Fruit fly (Drosophila melanogaster) whole organism, embryonic: ENCODE results near the gene r2d2.
A peak's percentile ranks its signal among the peaks of the same experiment; 100 is the strongest.

Source experiments
- Atf-2 ChIP-seq: fragments of 200-800 bp; sonication (Bioruptor generic); optimal IDR thresholded peaks from 2 replicates; lab custom pipeline; 2016; ENCODE audit warnings: missing biosample characterization, missing genetic modification characterization
- Atf6 ChIP-seq: fragments of 200-800 bp; sonication (Bioruptor generic); IDR thresholded peaks from 2 replicates; pipeline ENCODE4 v1.3.6; 2022; ENCODE audit warnings: missing biosample characterization, missing genetic modification characterization
- BEAF-32 ChIP-seq: fragments of 200-800 bp; sonication (Bioruptor generic); optimal IDR thresholded peaks from 3 replicates; lab custom pipeline; 2017; ENCODE audit warnings: missing biosample characterization, missing genetic modification characterization, mild to moderate bottlenecking, moderate library complexity, missing genetic modification reagents
- Bgb ChIP-seq: fragments of 200-800 bp; sonication (Bioruptor generic); IDR thresholded peaks from 2 replicates; pipeline ENCODE4 v1.3.6; 2022; ENCODE audit warnings: missing biosample characterization, missing genetic modification characterization; ENCODE audit not compliant: partially characterized antibody
- CG10209 ChIP-seq: fragments of 200-800 bp; sonication (Bioruptor generic); optimal IDR thresholded peaks from 3 replicates; lab custom pipeline; 2017; ENCODE audit warnings: missing biosample characterization, mild to moderate bottlenecking, missing genetic modification characterization, missing genetic modification reagents
- CG11247 ChIP-seq: fragments of 200-800 bp; sonication (Bioruptor generic); IDR thresholded peaks from 2 replicates; pipeline ENCODE4 v1.3.6; 2022; ENCODE audit warnings: missing biosample characterization, missing genetic modification characterization
- CG12236 ChIP-seq: fragments of 200-800 bp; sonication (Bioruptor generic); optimal IDR thresholded peaks from 2 replicates; lab custom pipeline; 2016; ENCODE audit warnings: missing biosample characterization, missing genetic modification characterization
- CG13287 ChIP-seq: fragments of 200-800 bp; sonication (Bioruptor generic); IDR thresholded peaks from 2 replicates; pipeline ENCODE4 v1.3.6; 2022; ENCODE audit warnings: missing biosample characterization, missing genetic modification characterization; ENCODE audit not compliant: partially characterized antibody
- CG13296 ChIP-seq: fragments of 200-800 bp; sonication (Bioruptor generic); optimal IDR thresholded peaks from 3 replicates; lab custom pipeline; 2018; ENCODE audit warnings: missing biosample characterization, mild to moderate bottlenecking, missing genetic modification characterization
- CG14860 ChIP-seq: fragments of 200-800 bp; sonication (Bioruptor generic); IDR thresholded peaks from 3 replicates; pipeline ENCODE4 v1.3.6; 2022; ENCODE audit warnings: missing biosample characterization, missing genetic modification characterization; ENCODE audit not compliant: partially characterized antibody
- CG1603 ChIP-seq: fragments of 200-800 bp; sonication (Bioruptor generic); optimal IDR thresholded peaks from 2 replicates; lab custom pipeline; 2019; ENCODE audit warnings: missing biosample characterization, mild to moderate bottlenecking, missing genetic modification characterization, moderate library complexity
- CG17328 ChIP-seq: fragments of 200-800 bp; sonication (Bioruptor generic); IDR thresholded peaks from 2 replicates; pipeline ENCODE4 v1.3.6; 2022; ENCODE audit warnings: missing biosample characterization, missing genetic modification characterization
- CG2712 ChIP-seq: fragments of 200-800 bp; optimal IDR thresholded peaks from 3 replicates; lab custom pipeline; 2019; ENCODE audit warnings: missing biosample characterization, mild to moderate bottlenecking, missing genetic modification characterization, moderate library complexity
- CG31441 ChIP-seq: fragments of 200-800 bp; sonication (Bioruptor generic); IDR thresholded peaks from 2 replicates; pipeline ENCODE4 v1.3.6; 2022; ENCODE audit warnings: missing biosample characterization, missing genetic modification characterization
- CG34422 ChIP-seq: fragments of 200-800 bp; sonication (Bioruptor generic); IDR thresholded peaks from 3 replicates; pipeline ENCODE4 v1.3.6; 2022; ENCODE audit warnings: missing biosample characterization, missing genetic modification characterization
- CG42726 ChIP-seq: fragments of 200-800 bp; sonication (Bioruptor generic); IDR thresholded peaks from 2 replicates; pipeline ENCODE4 v1.3.6; 2022; ENCODE audit warnings: missing biosample characterization, missing genetic modification characterization; ENCODE audit not compliant: partially characterized antibody
- CG4404 ChIP-seq: fragments of 200-800 bp; sonication (Bioruptor generic); IDR thresholded peaks from 2 replicates; pipeline ENCODE4 v1.3.6; 2022; ENCODE audit warnings: missing biosample characterization, missing genetic modification characterization
- CG6765 ChIP-seq: fragments of 200-800 bp; sonication (Bioruptor generic); optimal IDR thresholded peaks from 3 replicates; lab custom pipeline; 2017; ENCODE audit warnings: missing biosample characterization, mild to moderate bottlenecking, missing genetic modification characterization
- CG7271 ChIP-seq: fragments of 200-800 bp; sonication (Bioruptor generic); optimal IDR thresholded peaks from 2 replicates; lab custom pipeline; 2018; ENCODE audit warnings: missing biosample characterization, mild to moderate bottlenecking, missing genetic modification characterization, moderate library complexity
- CG7357 ChIP-seq: fragments of 200-800 bp; sonication (Bioruptor generic); IDR thresholded peaks from 3 replicates; pipeline ENCODE4 v1.3.6; 2022; ENCODE audit warnings: missing biosample characterization, missing genetic modification characterization
- CG7745 ChIP-seq: fragments of 200-800 bp; sonication (Bioruptor generic); optimal IDR thresholded peaks from 2 replicates; lab custom pipeline; 2018; ENCODE audit warnings: missing biosample characterization, mild to moderate bottlenecking, missing genetic modification characterization, moderate library complexity
- CG8359 ChIP-seq: fragments of 200-800 bp; sonication (Bioruptor generic); optimal IDR thresholded peaks from 2 replicates; lab custom pipeline; 2017; ENCODE audit warnings: missing biosample characterization, mild to moderate bottlenecking, missing genetic modification characterization, borderline replicate concordance
- CG8924 ChIP-seq: fragments of 200-800 bp; optimal IDR thresholded peaks from 3 replicates; lab custom pipeline; 2019; ENCODE audit warnings: missing biosample characterization, mild to moderate bottlenecking, missing genetic modification characterization, moderate library complexity
- CG9609 ChIP-seq: fragments of 200-800 bp; sonication (Bioruptor generic); optimal IDR thresholded peaks from 3 replicates; lab custom pipeline; 2016; ENCODE audit warnings: missing biosample characterization, missing genetic modification characterization
- CG9932 ChIP-seq: fragments of 200-800 bp; sonication (Bioruptor generic); IDR thresholded peaks from 2 replicates; pipeline ENCODE4 v1.3.6; 2022; ENCODE audit warnings: missing biosample characterization, missing genetic modification characterization
- Deaf1 ChIP-seq: fragments of 200-800 bp; optimal IDR thresholded peaks from 3 replicates; lab custom pipeline; 2019; ENCODE audit warnings: missing biosample characterization, mild to moderate bottlenecking, missing genetic modification characterization, moderate library complexity
- Dll ChIP-seq: fragments of 200-800 bp; sonication (Bioruptor generic); IDR thresholded peaks from 4 replicates; pipeline ENCODE4 v1.3.6; 2022; ENCODE audit warnings: missing biosample characterization, missing genetic modification characterization; ENCODE audit not compliant: partially characterized antibody
- Doc3 ChIP-seq: fragments of 200-800 bp; sonication (Bioruptor generic); IDR thresholded peaks from 3 replicates; pipeline ENCODE4 v1.3.6; 2022; ENCODE audit warnings: missing biosample characterization, missing genetic modification characterization; ENCODE audit not compliant: partially characterized antibody
- Dref ChIP-seq: fragments of 200-800 bp; sonication (Bioruptor generic); IDR thresholded peaks from 2 replicates; pipeline ENCODE4 v1.3.6; 2022; ENCODE audit warnings: missing biosample characterization, missing genetic modification characterization
- E2f2 ChIP-seq: fragments of 200-800 bp; sonication (Bioruptor generic); IDR thresholded peaks from 2 replicates; pipeline ENCODE4 v1.3.6; 2022; ENCODE audit warnings: missing biosample characterization, missing genetic modification characterization
- Hmr ChIP-seq: fragments of 200-800 bp; sonication (Bioruptor generic); optimal IDR thresholded peaks from 3 replicates; lab custom pipeline; 2017; ENCODE audit warnings: mild to moderate bottlenecking, missing biosample characterization, missing genetic modification reagents, missing genetic modification characterization
- Lhr ChIP-seq: fragments of 200-800 bp; sonication (Bioruptor generic); optimal IDR thresholded peaks from 3 replicates; lab custom pipeline; 2017; ENCODE audit warnings: mild to moderate bottlenecking, missing biosample characterization, missing genetic modification reagents, missing genetic modification characterization
- Myb ChIP-seq: fragments of 200-800 bp; sonication (Bioruptor generic); optimal IDR thresholded peaks from 2 replicates; lab custom pipeline; 2016; ENCODE audit warnings: missing biosample characterization, missing genetic modification characterization
- Scr ChIP-seq: fragments of 200-800 bp; sonication (Bioruptor generic); IDR thresholded peaks from 2 replicates; pipeline ENCODE4 v1.3.6; 2022; ENCODE audit warnings: missing biosample characterization, missing genetic modification characterization; ENCODE audit not compliant: partially characterized antibody
- Stat92E ChIP-seq, 3 experiments: fragments of >200 bp in 2 of 3; fragments of 200-800 bp in 1 of 3; sonication (Bioruptor generic) in 1 of 3; optimal IDR thresholded peaks; 2 replicates each; lab custom pipeline; 2017 to 2019; ENCODE audit warnings: missing biosample characterization in 3 of 3, missing genetic modification characterization in 3 of 3, mild to moderate bottlenecking in 1 of 3, moderate library complexity in 1 of 3
- abd-A ChIP-seq: fragments of 200-800 bp; sonication (Bioruptor generic); optimal IDR thresholded peaks from 3 replicates; lab custom pipeline; 2019; ENCODE audit warnings: missing biosample characterization, mild to moderate bottlenecking, missing genetic modification characterization, moderate library complexity
- bab2 ChIP-seq: fragments of 200-800 bp; sonication (Bioruptor generic); optimal IDR thresholded peaks from 2 replicates; lab custom pipeline; 2016; ENCODE audit warnings: missing biosample characterization, missing genetic modification characterization
- cwo ChIP-seq: fragments of 200-800 bp; sonication (Bioruptor generic); optimal IDR thresholded peaks from 3 replicates; lab custom pipeline; 2017; ENCODE audit warnings: missing biosample characterization, missing genetic modification characterization, mild to moderate bottlenecking, moderate library complexity, missing genetic modification reagents
- en ChIP-seq: fragments of 200-800 bp; sonication (Bioruptor generic); optimal IDR thresholded peaks from 2 replicates; lab custom pipeline; 2016; ENCODE audit warnings: missing biosample characterization, missing genetic modification characterization
- hth ChIP-seq: fragments of >200 bp; optimal IDR thresholded peaks from 2 replicates; lab custom pipeline; 2017; ENCODE audit warnings: inconsistent platforms
- ken ChIP-seq: fragments of 200-800 bp; sonication (Bioruptor generic); IDR thresholded peaks from 3 replicates; pipeline ENCODE4 v1.3.6; 2022; ENCODE audit warnings: missing biosample characterization, missing genetic modification characterization
- knrl ChIP-seq: fragments of 200-800 bp; sonication (Bioruptor generic); IDR thresholded peaks from 3 replicates; pipeline ENCODE4 v1.3.6; 2022; ENCODE audit warnings: missing biosample characterization, missing genetic modification characterization; ENCODE audit not compliant: partially characterized antibody
- pho ChIP-seq: fragments of 200-800 bp; sonication (Bioruptor generic); optimal IDR thresholded peaks from 2 replicates; lab custom pipeline; 2016; ENCODE audit warnings: missing biosample characterization, missing genetic modification characterization
- row ChIP-seq: fragments of 200-800 bp; sonication (Bioruptor generic); IDR thresholded peaks from 3 replicates; pipeline ENCODE4 v1.3.6; 2022; ENCODE audit warnings: missing biosample characterization, missing genetic modification characterization
- slp2 ChIP-seq: fragments of 200-800 bp; sonication (Bioruptor generic); optimal IDR thresholded peaks from 2 replicates; lab custom pipeline; 2016; ENCODE audit warnings: missing biosample characterization, missing genetic modification characterization
- tx ChIP-seq: fragments of 200-800 bp; sonication (Bioruptor generic); optimal IDR thresholded peaks from 2 replicates; lab custom pipeline; 2016; ENCODE audit warnings: missing biosample characterization, missing genetic modification characterization
- unpg ChIP-seq: fragments of 200-800 bp; sonication (Bioruptor generic); optimal IDR thresholded peaks from 3 replicates; lab custom pipeline; 2018; ENCODE audit warnings: missing biosample characterization, mild to moderate bottlenecking, missing genetic modification characterization, moderate library complexity
- zf30C ChIP-seq: fragments of 200-800 bp; sonication (Bioruptor generic); optimal IDR thresholded peaks from 3 replicates; lab custom pipeline; 2018; ENCODE audit warnings: missing biosample characterization, mild to moderate bottlenecking, missing genetic modification characterization

The r2d2 gene

dm6 chr2L:7810519-7810918 lies 10.6 kb downstream of the r2d2 start, which contains the start of gene Cdc14 (continued):
- TF ChIP-seq CG9932 (GFP tag; lab: Robert Waterston, UW) (peak; percentile 35; the same call in 1 of the 2 replicates), abd-A (tag; lab: Kevin White, UChicago) (peak; percentile 52), CG12236 (peak; percentile 57), CG42726 (GFP tag; lab: Robert Waterston, UW) (peak; percentile 53; the same call in 1 of the 2 replicates), Scr (GFP tag; lab: Robert Waterston, UW) (peak; percentile 45), CG34422 (peak; percentile 47; the same call in 1 of the 3 replicates), unpg (GFP tag; lab: Kevin White, UChicago) (peak; percentile 30), Dref (GFP tag; lab: Robert Waterston, UW) (peak; percentile 72), BEAF-32 (peak; percentile 69), Bgb (GFP tag; lab: Robert Waterston, UW) (peak; percentile 55; the same call in 1 of the 2 replicates), zf30C (no peak), CG13287 (GFP tag; lab: Robert Waterston, UW) (peak; percentile 67), CG14860 (GFP tag; lab: Robert Waterston, UW) (peak; percentile 38; the same call in 1 of the 3 replicates), CG6765 (peak; percentile 25), Deaf1 (peak; percentile 19), Dll (GFP tag; lab: Robert Waterston, UW) (peak; percentile 43; the same call in 1 of the 4 replicates), CG13296 (GFP tag; lab: Kevin White, UChicago) (peak; percentile 46), CG7357 (GFP tag; lab: Robert Waterston, UW) (no peak), Atf6 (GFP tag; lab: Robert Waterston, UW) (no peak), hth (no peak), Doc3 (GFP tag; lab: Robert Waterston, UW) (peak; percentile 31; the same call in 1 of the 3 replicates), row (GFP tag; lab: Robert Waterston, UW) (0 out of 3 replicates have a peak, but pooled peaks have one; percentile 30), tx (GFP tag; lab: Kevin White, UChicago) (no peak), CG31441 (peak; percentile 29; the same call in 1 of the 2 replicates), CG7745 (no peak), knrl (GFP tag; lab: Robert Waterston, UW) (peak; percentile 55; the same call in 2 of the 3 replicates)

dm6 chr2L:7811249-7812002 lies 11.5 kb downstream of the r2d2 start, which contains the start of gene LanB1:
LanB1 (plus strand) TSS chr2L:7811438.
- TF ChIP-seq Lhr (no peak), cwo (GFP tag; lab: Kevin White, UChicago) (no peak), CG2712 (peak; percentile 34), CG9609 (GFP tag; lab: Kevin White, UChicago) (no peak), CG10209 (no peak), CG1603 (tag; lab: Kevin White, UChicago) (peak; percentile 36), CG8924 (peak; percentile 3), CG17328 (no peak), Myb (peak; percentile 57), CG8359 (GFP tag; lab: Kevin White, UChicago) (no peak), BEAF-32 (peak; percentile 59), CG7271 (tag; lab: Kevin White, UChicago) (no peak), bab2 (GFP tag; lab: Kevin White, UChicago) (no peak), pho (GFP tag; lab: Kevin White, UChicago) (no peak), en (GFP tag; lab: Kevin White, UChicago) (no peak), CG11247 (GFP tag; lab: Robert Waterston, UW) (no peak), Atf-2 (no peak), CG4404 (GFP tag; lab: Robert Waterston, UW) (no peak), slp2 (GFP tag; lab: Kevin White, UChicago) (no peak), Stat92E (GFP tag; optimal IDR thresholded peaks at IDR 0.05; lab: Kevin White, UChicago) (peak in 1 of 3 experiments; percentile 65), ken (no peak), E2f2 (GFP tag; lab: Robert Waterston, UW) (peak; percentile 54), Hmr (no peak)
